Worm (Caenorhabditis elegans): Measurements from ENCODE around the gene F11D11.6.

DNA sequence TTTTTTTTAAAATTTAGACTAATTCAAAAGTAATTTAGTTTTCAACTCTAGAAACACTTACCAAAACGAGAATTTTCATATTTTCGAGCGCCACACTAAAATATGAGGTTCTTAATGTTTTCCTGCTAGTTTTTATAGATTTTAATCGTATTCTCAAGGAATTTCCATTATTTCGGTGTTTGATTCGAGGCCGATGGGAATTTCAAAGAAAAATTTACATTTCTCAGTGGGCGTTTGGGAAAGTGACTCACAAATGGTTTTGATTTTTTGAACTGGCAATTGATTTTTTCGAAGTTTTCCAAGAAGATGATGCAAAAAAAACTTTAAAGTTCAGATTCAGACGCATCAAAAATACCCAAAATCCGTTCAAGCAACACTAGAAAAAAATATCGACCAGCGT is 49.1 kb upstream of the F11D11.6 start, which contains the start of gene C54E10.11:
- TF ChIP-seq ama-1 (optimal IDR thresholded peaks at IDR 0.05): no peak
- TF ChIP-seq tbx-37 (GFP tag; conservative IDR thresholded peaks at IDR 0.05): no peak
- no peak for TF ChIP-seq ceh-36 (tag; optimal IDR thresholded peaks at IDR 0.05)
